Worm (Caenorhabditis elegans): ENCODE results near the gene pps-1.

ce11 chrIV:10157034-10157433, 4.8 kb upstream of the pps-1 start:
- TF ChIP-seq W03F9.2 (tag; optimal IDR thresholded peaks at IDR 0.05) (no peak), dao-5 (tag; optimal IDR thresholded peaks at IDR 0.05) (no peak)
